Fruit fly (Drosophila melanogaster): Measurements from ENCODE around the gene Spg7.

Gene Spg7

dm6 chrX:2732127-2732526 is 34.1 kb upstream of the Spg7 start, which contains the start of the genes ttm50 and CG2712:
TSS of gene ttm50 (minus strand) at chrX:2732190.
TSS of gene CG2712 (plus strand) at chrX:2732469.
- TF ChIP-seq Fer1 (GFP tag; optimal IDR thresholded peaks at IDR 0.05) (peak; percentile 64), CG7372 (GFP tag; IDR thresholded peaks at IDR 0.05) (peak; percentile 40; the same call in 1 of the 2 replicates), CG30431 (GFP tag; optimal IDR thresholded peaks at IDR 0.05) (no peak), h (optimal IDR thresholded peaks at IDR 0.05) (no peak), CG15696 (tag; optimal IDR thresholded peaks at IDR 0.05) (peak; percentile 59), CG5953 (GFP tag; IDR thresholded peaks at IDR 0.05) (no peak), CG1647 (GFP tag; optimal IDR thresholded peaks at IDR 0.05) (no peak), dysf (GFP tag; IDR thresholded peaks at IDR 0.05) (peak; percentile 70; the same call in 2 of the 3 replicates), tna (GFP tag; IDR thresholded peaks at IDR 0.05; ENCODE audit: partially characterized antibody) (no peak), Mrtf (GFP tag; IDR thresholded peaks at IDR 0.05) (peak; percentile 53; the same call in 1 of the 3 replicates), grau (tag; optimal IDR thresholded peaks at IDR 0.05) (peak; percentile 74), nom (GFP tag; optimal IDR thresholded peaks at IDR 0.05) (peak; percentile 34), CG3847 (GFP tag; IDR thresholded peaks at IDR 0.05) (peak; percentile 57), Hand (GFP tag; optimal IDR thresholded peaks at IDR 0.05) (no peak), BEAF-32 (GFP tag; optimal IDR thresholded peaks at IDR 0.05) (peak; percentile 52), otp (GFP tag; IDR thresholded peaks at IDR 0.05) (0 out of 3 replicates have a peak, but pooled peaks have one; percentile 34), Sin3A (optimal IDR thresholded peaks at IDR 0.05) (peak; percentile 61), CG10209 (GFP tag; optimal IDR thresholded peaks at IDR 0.05) (no peak), Usf (GFP tag; optimal IDR thresholded peaks at IDR 0.05) (peak; percentile 47), CG17612 (GFP tag; IDR thresholded peaks at IDR 0.05) (no peak), vvl (GFP tag; IDR thresholded peaks at IDR 0.05) (peak; percentile 53; the same call in 1 of the 2 replicates), NfI (GFP tag; optimal IDR thresholded peaks at IDR 0.05) (peak; percentile 65), CG8281 (tag; optimal IDR thresholded peaks at IDR 0.05) (peak; percentile 27), Fer3 (tag; optimal IDR thresholded peaks at IDR 0.05) (peak; percentile 44), Camta (GFP tag; optimal IDR thresholded peaks at IDR 0.05) (no peak), lola (GFP tag; optimal IDR thresholded peaks at IDR 0.05) (peak in 1 of 3 experiments; percentile 65), unpg (GFP tag; optimal IDR thresholded peaks at IDR 0.05) (no peak), zen2 (GFP tag; IDR thresholded peaks at IDR 0.05; ENCODE audit: partially characterized antibody) (no peak), corto (GFP tag; optimal IDR thresholded peaks at IDR 0.05) (no peak), TFAM (GFP tag; optimal IDR thresholded peaks at IDR 0.05) (no peak), C15 (GFP tag; IDR thresholded peaks at IDR 0.05) (0 out of 3 replicates have a peak, but pooled peaks have one; percentile 40), CG10979 (tag; optimal IDR thresholded peaks at IDR 0.05) (peak; percentile 52), tin (GFP tag; optimal IDR thresholded peaks at IDR 0.05) (peak; percentile 45), Rfx (GFP tag; IDR thresholded peaks at IDR 0.05) (peak; percentile 71), CoRest (tag; optimal IDR thresholded peaks at IDR 0.05) (peak; percentile 82), CG9817 (tag; optimal IDR thresholded peaks at IDR 0.05) (peak; percentile 66), Eip74EF (GFP tag; optimal IDR thresholded peaks at IDR 0.05) (no peak), ap (GFP tag; IDR thresholded peaks at IDR 0.05) (no peak), zen (tag; optimal IDR thresholded peaks at IDR 0.05) (peak; percentile 40), CG4282 (GFP tag; optimal IDR thresholded peaks at IDR 0.05) (no peak), ara (GFP tag; IDR thresholded peaks at IDR 0.05) (no peak), fd102C (GFP tag; optimal IDR thresholded peaks at IDR 0.05) (no peak), CG18764 (GFP tag; optimal IDR thresholded peaks at IDR 0.05) (no peak), sqz (GFP tag; optimal IDR thresholded peaks at IDR 0.05) (no peak), org-1 (GFP tag; optimal IDR thresholded peaks at IDR 0.05) (no peak), tx (GFP tag; optimal IDR thresholded peaks at IDR 0.05) (no peak), CG8924 (tag; optimal IDR thresholded peaks at IDR 0.05) (peak; percentile 74), bab2 (GFP tag; optimal IDR thresholded peaks at IDR 0.05) (peak; percentile 0), gt (GFP tag; IDR thresholded peaks at IDR 0.05) (no peak), Tbp (GFP tag; optimal IDR thresholded peaks at IDR 0.05) (peak; percentile 66), bbx (GFP tag; IDR thresholded peaks at IDR 0.05; ENCODE audit: partially characterized antibody) (no peak)

Measured in whole organism, embryonic.